Fruit fly (Drosophila melanogaster): Measurements from ENCODE around the gene tey.

DNA sequence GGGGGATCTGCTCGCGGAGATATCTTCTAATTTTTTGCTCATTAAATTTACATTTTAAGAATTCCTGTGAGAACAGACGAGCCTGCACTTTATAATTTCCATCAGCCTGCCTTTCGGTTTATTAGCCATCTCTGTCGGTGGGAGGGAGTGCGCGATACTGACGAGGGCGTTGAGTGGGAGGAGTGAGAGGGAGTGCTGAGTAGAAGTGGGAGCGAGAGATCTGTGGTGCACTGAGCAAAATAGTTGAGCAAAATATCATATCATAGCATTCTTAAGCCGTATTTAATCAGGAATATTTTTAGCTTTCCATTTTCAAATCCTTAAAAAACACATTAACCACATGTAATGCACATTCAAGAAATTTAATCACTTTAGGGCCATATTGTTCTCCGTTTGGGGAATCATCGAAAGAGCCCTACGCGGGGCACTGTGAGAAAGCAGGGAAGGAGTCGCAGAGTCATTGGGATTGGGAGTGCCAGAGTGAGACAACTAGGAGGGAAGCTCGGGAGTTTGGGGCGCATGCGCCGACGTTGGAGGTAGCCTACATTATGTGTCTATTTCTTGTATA is 1.2 kb upstream of the tey start:
- TF ChIP-seq odd (GFP tag; optimal IDR thresholded peaks at IDR 0.05) (no peak), Oaz (GFP tag; IDR thresholded peaks at IDR 0.05) (no peak), CG10565 (GFP tag; optimal IDR thresholded peaks at IDR 0.05) (no peak), oc (tag; optimal IDR thresholded peaks at IDR 0.05) (no peak), dati (GFP tag; IDR thresholded peaks at IDR 0.05) (no peak), Hmr (GFP tag; optimal IDR thresholded peaks at IDR 0.05) (no peak)
